Worm (Caenorhabditis elegans) whole organism, dauer: ENCODE data around the gene Y57G11B.8.
"Not testable (repeated sequence)": the region's sequence is repeated elsewhere in the genome, so short reads cannot be mapped to it uniquely, and the experiment has no call there.

Experiments used
- unc-62 ChIP-seq: sonication (generic microtip); optimal IDR thresholded peaks from 2 replicates; lab custom pipeline; 2017; ENCODE audit warnings: missing biosample characterization, missing genetic modification reagents, missing genetic modification characterization

Y57G11B.8 gene

DNA sequence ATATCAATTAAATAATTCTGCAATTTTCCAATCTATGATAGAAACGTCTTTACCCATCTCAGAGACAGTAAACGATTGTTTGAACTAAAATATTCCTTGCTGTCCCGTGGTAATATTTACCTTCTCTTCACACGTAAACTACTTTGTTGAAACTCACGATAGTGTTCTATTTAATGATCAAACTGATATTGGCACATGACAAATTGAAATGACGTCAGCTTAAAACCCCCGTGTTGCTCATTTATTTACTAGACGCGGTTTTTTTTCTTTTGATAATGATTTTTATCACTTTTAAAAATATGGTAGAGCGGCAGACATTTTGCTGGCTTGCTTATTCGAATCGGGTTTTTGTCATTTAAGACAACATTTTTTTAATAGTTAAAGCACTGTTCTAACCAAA lies 16.8 kb downstream of the Y57G11B.8 start:
- TF ChIP-seq unc-62: no peak

DNA sequence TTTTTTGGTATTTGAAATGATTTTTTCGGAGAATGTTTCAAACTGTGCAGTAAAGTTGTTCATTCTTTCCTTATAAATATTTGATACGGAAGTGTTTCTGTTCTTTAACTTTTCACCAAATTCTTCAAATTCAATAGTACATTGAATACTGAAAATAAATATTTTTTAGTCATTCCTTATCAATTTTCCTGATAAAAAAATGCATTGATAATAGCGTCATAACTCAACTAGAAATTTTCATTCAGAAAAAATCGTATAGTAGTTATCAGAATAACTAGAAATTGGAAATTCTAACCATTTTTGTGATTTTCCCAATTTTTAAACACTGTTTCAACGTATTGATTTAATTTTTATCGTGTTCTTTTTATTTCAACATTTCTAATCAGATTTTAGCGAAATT lies 19.2 kb downstream of the Y57G11B.8 start:
- TF ChIP-seq unc-62: no peak

DNA sequence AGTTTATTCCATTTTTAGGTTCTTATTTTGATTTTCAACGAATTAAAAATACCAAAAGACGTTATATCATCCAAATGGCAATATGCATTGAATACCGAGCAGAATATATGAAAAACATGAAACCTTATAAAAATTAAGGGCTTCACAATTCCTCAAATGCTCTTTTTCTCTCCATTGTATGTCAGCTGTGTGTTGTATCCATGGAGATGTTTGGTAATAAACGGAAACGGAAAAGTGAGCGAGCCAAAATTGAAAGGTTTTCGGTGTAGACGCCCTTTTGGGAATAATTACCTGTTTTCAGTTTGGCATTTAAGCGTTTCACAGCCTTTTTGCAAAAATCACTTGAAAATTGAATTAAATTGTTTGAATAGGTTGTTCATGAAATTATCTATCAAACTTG lies 20.9 kb downstream of the Y57G11B.8 start:
- no peak for TF ChIP-seq unc-62

DNA sequence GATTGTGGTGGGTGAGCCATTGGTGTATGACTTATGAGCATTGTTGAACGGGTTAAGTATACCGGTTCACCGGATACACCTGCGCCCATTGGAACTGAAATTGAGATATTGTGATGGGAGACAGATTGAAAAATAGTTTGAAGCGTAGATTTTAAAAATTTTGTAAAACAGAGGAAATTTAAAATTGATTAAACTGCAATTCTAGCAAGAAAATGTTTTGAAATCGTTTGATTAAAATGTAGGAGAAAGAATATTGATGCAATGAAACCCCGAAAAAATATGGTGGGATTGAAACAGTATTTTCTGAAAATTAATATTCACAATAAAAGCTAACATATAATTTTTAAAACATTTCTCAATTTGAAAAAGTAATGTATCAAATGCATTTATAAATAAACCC lies 23.7 kb downstream of the Y57G11B.8 start, which contains the start of gene Y57G11B.6:
TSS of gene Y57G11B.6 (minus strand) at position 101 of the 400 bp plus-strand sequence.
- TF ChIP-seq unc-62: no peak

DNA sequence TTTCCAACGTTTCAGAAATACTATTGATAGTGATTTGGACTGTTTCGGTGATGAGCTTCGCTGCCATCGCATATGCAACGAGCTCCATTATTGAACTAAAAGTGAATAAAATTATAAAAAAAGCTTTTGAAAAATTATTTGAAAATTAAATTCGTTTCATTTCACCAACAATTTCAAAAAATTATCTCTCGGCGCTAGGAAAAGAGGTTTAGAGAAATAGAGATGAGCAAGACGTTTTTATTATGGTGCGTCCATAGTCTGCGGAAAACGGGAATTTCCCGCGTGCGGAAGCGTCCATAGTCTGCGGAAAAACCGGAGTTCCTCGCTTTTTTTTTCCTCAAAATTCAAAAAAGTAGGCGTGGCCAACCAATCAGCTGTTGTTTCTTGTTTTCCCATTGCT lies 26.6 kb downstream of the Y57G11B.8 start, which contains the start of gene pals-30:
TSS of gene pals-30 (minus strand) at position 101 of the 400 bp plus-strand sequence.
- TF ChIP-seq unc-62: not testable (repeated sequence)

DNA sequence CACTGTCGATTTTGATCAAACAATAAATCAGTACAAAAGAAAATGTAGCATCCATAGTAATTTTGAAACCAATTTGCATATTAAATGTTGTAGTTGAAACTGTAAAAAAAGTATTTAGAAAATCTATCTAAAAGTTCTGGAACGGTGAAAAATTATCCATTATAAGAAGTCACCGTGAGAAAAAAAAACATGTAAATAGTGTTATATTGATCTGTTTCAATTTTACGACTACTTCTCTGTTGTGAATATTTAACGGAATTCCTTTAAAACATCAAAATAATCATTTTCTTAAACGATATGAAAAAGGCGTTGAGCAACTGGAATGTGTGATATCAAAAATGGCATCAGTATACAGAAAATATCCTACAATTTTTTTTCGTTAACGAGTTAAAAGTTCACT lies 29.2 kb downstream of the Y57G11B.8 start, which contains the start of gene T27E7.9:
TSS of gene T27E7.9 (minus strand) at position 101 of the 400 bp plus-strand sequence.
- no peak for TF ChIP-seq unc-62

DNA sequence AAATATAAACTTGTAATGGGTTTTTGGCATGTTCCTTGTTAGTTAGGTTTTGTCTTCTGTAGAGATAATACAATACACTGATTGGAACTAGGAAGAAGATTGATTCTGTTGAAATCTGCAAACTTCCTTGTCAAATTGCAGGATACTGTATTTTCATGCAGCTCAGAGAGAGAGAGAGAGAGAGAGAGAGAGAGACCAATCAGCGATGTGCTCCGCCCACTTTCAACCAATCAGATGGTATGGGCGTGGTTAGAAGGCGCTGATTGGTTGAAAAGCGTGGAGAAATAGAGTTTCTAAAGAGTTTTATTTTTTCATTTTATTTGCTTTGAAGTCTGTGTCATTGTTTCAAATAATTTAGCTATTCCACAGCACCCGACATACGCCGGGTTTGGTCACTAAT lies 31.2 kb downstream of the Y57G11B.8 start:
- no peak for TF ChIP-seq unc-62

DNA sequence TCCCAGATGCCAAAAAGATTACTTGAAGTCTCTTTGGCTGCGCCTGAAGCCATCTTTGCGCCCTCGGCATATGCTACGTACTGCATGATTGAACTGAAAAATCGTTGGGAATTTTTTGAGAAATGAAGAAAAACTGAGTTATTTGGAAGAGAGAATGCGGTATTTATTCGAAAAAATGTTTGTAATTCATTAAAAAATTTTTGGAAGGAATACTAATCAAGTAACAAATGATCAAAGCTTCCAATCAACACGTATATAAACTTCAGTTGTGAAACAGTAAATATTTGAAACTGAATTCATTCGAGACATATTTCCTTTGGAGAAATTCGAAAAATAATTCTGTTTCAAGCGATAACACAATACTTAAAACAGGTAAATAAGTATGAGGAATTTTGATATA lies 36.0 kb downstream of the Y57G11B.8 start, which contains the start of gene pals-29:
TSS of gene pals-29 (minus strand) at position 101 of the 400 bp plus-strand sequence.
- TF ChIP-seq unc-62: no peak

DNA sequence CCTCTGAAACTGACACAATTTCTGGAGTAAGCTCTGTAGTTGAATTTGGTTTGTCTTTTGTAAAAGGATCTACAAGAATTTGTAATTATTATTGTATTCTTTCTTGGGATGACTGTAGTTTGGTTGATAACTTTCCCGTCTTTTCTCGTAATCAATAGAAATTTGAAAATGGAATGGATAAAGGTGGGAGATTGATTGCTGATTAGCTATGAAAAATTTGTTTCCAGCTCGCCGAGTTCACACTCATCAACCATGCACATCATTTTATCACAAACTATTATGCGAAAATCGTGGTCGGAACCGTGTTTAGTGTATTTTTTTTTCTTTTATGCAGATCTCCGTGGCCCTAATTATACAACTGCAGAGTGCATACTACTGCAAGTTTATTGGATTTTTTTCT lies 41.6 kb downstream of the Y57G11B.8 start, which contains the start of gene T27E7.5:
TSS of gene T27E7.5 (plus strand) at position 253 of the 400 bp plus-strand sequence.
- TF ChIP-seq unc-62: no peak

DNA sequence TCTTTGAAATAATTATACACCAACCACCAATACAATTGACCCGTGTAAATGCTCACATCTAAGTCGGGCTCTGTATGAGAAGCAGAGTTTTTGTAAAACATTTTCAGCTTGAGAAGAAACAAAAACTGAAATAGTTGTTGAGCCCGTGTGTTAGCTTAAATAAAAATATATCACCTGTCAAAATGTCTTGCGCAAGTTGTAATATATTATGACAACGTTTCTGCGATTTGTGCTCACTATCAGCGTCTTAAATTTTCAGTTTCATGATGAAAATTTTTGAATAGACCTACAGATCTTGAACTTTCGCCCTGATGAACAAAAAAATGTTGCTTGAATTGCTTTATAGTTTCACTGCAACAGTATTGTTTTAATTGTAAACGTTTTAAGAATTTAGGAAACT lies 43.5 kb downstream of the Y57G11B.8 start, which contains the start of gene T27E7.4:
TSS of gene T27E7.4 (minus strand) at position 101 of the 400 bp plus-strand sequence.
- no peak for TF ChIP-seq unc-62

DNA sequence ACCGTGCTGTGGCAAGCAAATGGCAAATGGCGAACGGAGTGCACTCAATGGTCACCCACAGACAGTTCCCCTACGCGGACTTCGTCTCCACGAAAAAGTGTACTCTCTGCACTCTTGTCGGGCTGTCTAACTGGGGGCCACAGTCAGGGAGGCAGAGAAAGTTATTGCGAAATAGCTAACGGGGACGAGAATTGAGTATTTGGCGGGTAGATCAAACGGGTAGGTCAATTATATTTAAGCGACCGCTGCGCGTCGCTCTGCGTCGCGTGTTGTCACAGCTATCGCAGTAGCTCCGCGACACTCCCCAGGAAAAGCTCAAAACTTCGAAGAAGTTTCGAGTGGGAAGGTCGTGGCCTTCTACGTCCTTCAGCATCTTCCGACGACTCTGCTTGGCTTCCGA lies 46.1 kb downstream of the Y57G11B.8 start:
- TF ChIP-seq unc-62: no peak

DNA sequence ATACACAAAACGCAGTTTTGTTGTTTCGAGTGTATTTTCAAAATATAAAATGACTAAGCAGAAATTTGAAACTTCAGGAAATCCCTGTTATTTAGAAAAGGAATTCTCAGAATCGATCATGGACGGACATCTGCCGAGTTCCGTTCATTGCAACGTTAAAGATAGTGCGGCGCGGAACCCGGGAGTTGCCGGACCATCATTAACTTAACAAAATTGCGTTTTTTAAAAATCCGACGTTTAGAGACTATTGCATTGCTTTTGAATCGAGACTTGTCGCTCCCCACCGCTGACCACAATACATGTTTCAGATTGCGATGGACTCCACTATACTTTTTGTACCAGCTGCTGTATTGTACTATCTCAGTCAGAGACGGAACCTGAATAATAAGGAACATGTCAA lies 48.5 kb downstream of the Y57G11B.8 start:
- no peak for TF ChIP-seq unc-62

DNA sequence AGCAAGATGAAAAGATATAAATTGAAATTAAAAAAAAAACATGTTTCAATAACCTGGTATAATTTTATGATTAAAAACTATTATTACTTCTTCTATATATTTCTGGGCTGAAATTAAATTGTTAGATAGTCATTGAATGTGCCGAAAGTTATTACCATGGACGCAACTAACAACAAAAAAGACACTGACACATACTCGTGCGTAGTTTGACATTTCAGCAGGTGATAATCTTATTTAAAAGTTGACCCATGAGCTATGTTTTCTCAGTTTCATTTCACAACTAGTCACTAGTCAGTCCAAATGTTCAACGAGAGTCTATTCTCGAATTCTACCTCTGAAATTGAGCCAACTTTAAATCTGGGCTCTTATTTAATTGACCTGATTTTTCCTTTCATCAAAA lies 49.8 kb downstream of the Y57G11B.8 start, which contains the start of gene T27E7.3:
TSS of gene T27E7.3 (plus strand) at position 301 of the 400 bp plus-strand sequence.
- TF ChIP-seq unc-62: no peak
